Worm (Caenorhabditis elegans): ENCODE results near the gene hap-1.

- TF ChIP-seq hmbx-1 (tag; optimal IDR thresholded peaks at IDR 0.05), result no peak
- TF ChIP-seq tra-4 (tag; optimal IDR thresholded peaks at IDR 0.05), result no peak
- TF ChIP-seq ama-1 (optimal IDR thresholded peaks at IDR 0.05), result no peak
- no peak for TF ChIP-seq ceh-13 (GFP tag; optimal IDR thresholded peaks at IDR 0.05)
- TF ChIP-seq tbx-37 (GFP tag; conservative IDR thresholded peaks at IDR 0.05), result no peak
- no peak for TF ChIP-seq tbx-11 (GFP tag; IDR thresholded peaks at IDR 0.05)
- no peak for TF ChIP-seq hnd-1 (tag; optimal IDR thresholded peaks at IDR 0.05)
- TF ChIP-seq scrt-1 (GFP tag; IDR thresholded peaks at IDR 0.05), result no peak
- TF ChIP-seq B0310.2 (tag; optimal IDR thresholded peaks at IDR 0.05), result no peak
- TF ChIP-seq hmg-4 (GFP tag; optimal IDR thresholded peaks at IDR 0.05), result no peak
- no peak for TF ChIP-seq F13C5.2 (tag; optimal IDR thresholded peaks at IDR 0.05)
- no peak for TF ChIP-seq ceh-36 (tag; optimal IDR thresholded peaks at IDR 0.05)
- no peak for TF ChIP-seq sea-1 (GFP tag; conservative IDR thresholded peaks at IDR 0.05)
These were observed 14.0 kb downstream of the hap-1 start, which contains the start of gene clk-1 for ce11 chrIII:5277740-5278139.

Measured in whole organism, early embryonic.